Fruit fly (Drosophila melanogaster) whole organism, prepupa: Measurements from ENCODE around the gene CG9133.

ENCODE experiments used
- Blimp-1 ChIP-seq: fragments of 200-800 bp; sonication (Bioruptor generic); optimal IDR thresholded peaks from 3 replicates; lab custom pipeline; 2017; ENCODE audit warnings: missing biosample characterization, missing genetic modification characterization, mild to moderate bottlenecking, moderate library complexity, missing genetic modification reagents
- CG10631 ChIP-seq: fragments of 200-800 bp; sonication (Bioruptor generic); optimal IDR thresholded peaks from 2 replicates; lab custom pipeline; 2016; ENCODE audit warnings: missing biosample characterization, missing genetic modification characterization
- CG10669 ChIP-seq: fragments of 200-800 bp; sonication (Bioruptor generic); optimal IDR thresholded peaks from 3 replicates; lab custom pipeline; 2018; ENCODE audit warnings: missing biosample characterization, mild to moderate bottlenecking, missing genetic modification characterization, moderate library complexity
- CG11294 ChIP-seq: fragments of 200-800 bp; sonication (Bioruptor generic); IDR thresholded peaks from 2 replicates; pipeline ENCODE4 v1.3.6; 2022; ENCODE audit warnings: missing biosample characterization, missing genetic modification characterization
- CG11902 ChIP-seq: fragments of 200-800 bp; sonication (Bioruptor generic); optimal IDR thresholded peaks from 3 replicates; lab custom pipeline; 2016; ENCODE audit warnings: missing biosample characterization, missing genetic modification characterization
- CG15336 ChIP-seq: fragments of 200-800 bp; sonication (Bioruptor generic); IDR thresholded peaks from 2 replicates; pipeline ENCODE4 v1.3.6; 2022; ENCODE audit warnings: missing biosample characterization, missing genetic modification characterization
- CG1621 ChIP-seq: fragments of 200-800 bp; sonication (Bioruptor generic); optimal IDR thresholded peaks from 3 replicates; lab custom pipeline; 2018; ENCODE audit warnings: missing biosample characterization, mild to moderate bottlenecking, missing genetic modification characterization
- CG16779 ChIP-seq: fragments of 200-800 bp; sonication (Bioruptor generic); optimal IDR thresholded peaks from 3 replicates; lab custom pipeline; 2017; ENCODE audit warnings: missing biosample characterization, mild to moderate bottlenecking, missing genetic modification characterization
- CG3032 ChIP-seq: fragments of 200-800 bp; optimal IDR thresholded peaks from 2 replicates; lab custom pipeline; 2019; ENCODE audit warnings: missing biosample characterization, mild to moderate bottlenecking, missing genetic modification characterization, moderate library complexity
- CG31627 ChIP-seq: fragments of 200-800 bp; sonication (Bioruptor generic); optimal IDR thresholded peaks from 3 replicates; lab custom pipeline; 2016; ENCODE audit warnings: missing biosample characterization, missing genetic modification characterization
- CG34406 ChIP-seq: fragments of 200-800 bp; sonication (Bioruptor generic); optimal IDR thresholded peaks from 3 replicates; lab custom pipeline; 2016; ENCODE audit warnings: missing biosample characterization, missing genetic modification characterization
- CG3919 ChIP-seq: fragments of 200-800 bp; sonication (Bioruptor generic); optimal IDR thresholded peaks from 3 replicates; lab custom pipeline; 2016; ENCODE audit warnings: missing biosample characterization, missing genetic modification characterization
- CG6163 ChIP-seq: fragments of 200-800 bp; sonication (Bioruptor generic); IDR thresholded peaks from 3 replicates; pipeline ENCODE4 v1.3.6; 2022; ENCODE audit warnings: missing biosample characterization, missing genetic modification characterization
- CG6276 ChIP-seq: fragments of 200-800 bp; sonication (Bioruptor generic); optimal IDR thresholded peaks from 2 replicates; lab custom pipeline; 2017; ENCODE audit warnings: missing biosample characterization, mild to moderate bottlenecking, missing genetic modification characterization
- CG6792 ChIP-seq: fragments of 200-800 bp; sonication (Bioruptor generic); optimal IDR thresholded peaks from 3 replicates; lab custom pipeline; 2016; ENCODE audit warnings: missing biosample characterization, missing genetic modification characterization
- CG6808 ChIP-seq: fragments of 200-800 bp; sonication (Bioruptor generic); optimal IDR thresholded peaks from 3 replicates; lab custom pipeline; 2017; ENCODE audit warnings: missing biosample characterization, missing genetic modification characterization, mild to moderate bottlenecking, moderate library complexity, missing genetic modification reagents
- CG6854 ChIP-seq: fragments of 200-800 bp; sonication (Bioruptor generic); optimal IDR thresholded peaks from 2 replicates; lab custom pipeline; 2017; ENCODE audit warnings: missing biosample characterization, mild to moderate bottlenecking, missing genetic modification characterization
- CG7368 ChIP-seq: fragments of 200-800 bp; sonication (Bioruptor generic); optimal IDR thresholded peaks from 3 replicates; lab custom pipeline; 2016; ENCODE audit warnings: missing biosample characterization, missing genetic modification characterization
- CG8119 ChIP-seq: fragments of 200-800 bp; sonication (Bioruptor generic); IDR thresholded peaks from 3 replicates; pipeline ENCODE4 v1.3.6; 2022; ENCODE audit warnings: missing biosample characterization, missing genetic modification characterization
- CG8632 ChIP-seq: fragments of 200-800 bp; sonication (Bioruptor generic); optimal IDR thresholded peaks from 3 replicates; lab custom pipeline; 2016; ENCODE audit warnings: missing biosample characterization, missing genetic modification characterization
- Eip78C ChIP-seq: fragments of 200-800 bp; sonication (Bioruptor generic); peaks from one replicate; lab custom pipeline; 2016; ENCODE audit warnings: missing biosample characterization, missing genetic modification characterization
- Eip93F ChIP-seq: fragments of 200-800 bp; sonication (Bioruptor generic); optimal IDR thresholded peaks from 2 replicates; lab custom pipeline; 2016; ENCODE audit warnings: missing biosample characterization, mild to moderate bottlenecking, missing genetic modification characterization
- Ets21C ChIP-seq: fragments of 200-800 bp; sonication (Bioruptor generic); optimal IDR thresholded peaks from 3 replicates; lab custom pipeline; 2016; ENCODE audit warnings: missing biosample characterization, missing genetic modification characterization
- Hr38 ChIP-seq: sonication (Bioruptor generic); optimal IDR thresholded peaks from 2 replicates; lab custom pipeline; 2016; ENCODE audit warnings: missing biosample characterization, missing genetic modification characterization
- Hr4 ChIP-seq: fragments of 200-800 bp; sonication (Bioruptor generic); optimal IDR thresholded peaks from 3 replicates; lab custom pipeline; 2016; ENCODE audit warnings: missing biosample characterization, missing genetic modification characterization
- Met ChIP-seq: fragments of 200-800 bp; sonication (Bioruptor generic); optimal IDR thresholded peaks from 3 replicates; lab custom pipeline; 2016; ENCODE audit warnings: missing biosample characterization, missing genetic modification characterization
- Sox102F ChIP-seq: fragments of 200-800 bp; sonication (Bioruptor generic); optimal IDR thresholded peaks from 2 replicates; lab custom pipeline; 2016; ENCODE audit warnings: missing biosample characterization, mild to moderate bottlenecking, missing genetic modification characterization
- Sox14 ChIP-seq: fragments of 200-800 bp; sonication (Bioruptor generic); optimal IDR thresholded peaks from 3 replicates; lab custom pipeline; 2016; ENCODE audit warnings: missing biosample characterization, missing genetic modification characterization
- Sox15 ChIP-seq: fragments of 200-800 bp; sonication (Bioruptor generic); optimal IDR thresholded peaks from 3 replicates; lab custom pipeline; 2016; ENCODE audit warnings: missing biosample characterization, missing genetic modification characterization
- acj6 ChIP-seq: fragments of 200-800 bp; sonication (Bioruptor generic); optimal IDR thresholded peaks from 3 replicates; lab custom pipeline; 2016; ENCODE audit warnings: missing biosample characterization, missing genetic modification characterization
- cyc ChIP-seq: fragments of 200-800 bp; sonication (Bioruptor generic); optimal IDR thresholded peaks from 3 replicates; lab custom pipeline; 2016; ENCODE audit warnings: missing biosample characterization, missing genetic modification characterization
- dac ChIP-seq: fragments of 200-800 bp; sonication (Bioruptor generic); optimal IDR thresholded peaks from 2 replicates; lab custom pipeline; 2017; ENCODE audit warnings: missing biosample characterization, mild to moderate bottlenecking, missing genetic modification characterization
- eg ChIP-seq: fragments of 200-800 bp; sonication (Bioruptor generic); IDR thresholded peaks from 3 replicates; pipeline ENCODE4 v1.3.6; 2022; ENCODE audit warnings: missing biosample characterization, missing genetic modification characterization
- esn ChIP-seq: fragments of 200-800 bp; sonication (Bioruptor generic); optimal IDR thresholded peaks from 2 replicates; lab custom pipeline; 2016; ENCODE audit warnings: missing biosample characterization, mild to moderate bottlenecking, missing genetic modification characterization, moderate library complexity
- fd59A ChIP-seq: fragments of 200-800 bp; sonication (Bioruptor generic); optimal IDR thresholded peaks from 2 replicates; lab custom pipeline; 2017; ENCODE audit warnings: missing biosample characterization, mild to moderate bottlenecking, missing genetic modification characterization, missing genetic modification reagents
- fkh ChIP-seq: fragments of 200-800 bp; sonication (Bioruptor generic); optimal IDR thresholded peaks from 3 replicates; lab custom pipeline; 2017; ENCODE audit warnings: missing biosample characterization, mild to moderate bottlenecking, missing genetic modification characterization, moderate library complexity
- lz ChIP-seq: fragments of 200-800 bp; sonication (Bioruptor generic); optimal IDR thresholded peaks from 3 replicates; lab custom pipeline; 2016; ENCODE audit warnings: missing biosample characterization, missing genetic modification characterization
- pdm3 ChIP-seq: fragments of 200-800 bp; sonication (Bioruptor generic); optimal IDR thresholded peaks from 3 replicates; lab custom pipeline; 2016; ENCODE audit warnings: missing biosample characterization, missing genetic modification characterization
- spab ChIP-seq: fragments of 200-800 bp; sonication (Bioruptor generic); optimal IDR thresholded peaks from 2 replicates; lab custom pipeline; 2017; ENCODE audit warnings: missing biosample characterization, mild to moderate bottlenecking, missing genetic modification characterization, missing genetic modification reagents
- ss ChIP-seq, 2 experiments: fragments of 200-800 bp; sonication (Bioruptor generic); optimal IDR thresholded peaks; 2 replicates in 1 of 2; 3 replicates in 1 of 2; lab custom pipeline; 2017 to 2018; ENCODE audit warnings: mild to moderate bottlenecking in 2 of 2, missing biosample characterization in 2 of 2, missing genetic modification characterization in 2 of 2, moderate library complexity in 1 of 2
- svp ChIP-seq: fragments of 200-800 bp; sonication (Bioruptor generic); peaks from one replicate; lab custom pipeline; 2016; ENCODE audit warnings: missing biosample characterization, missing genetic modification characterization
- topi ChIP-seq: fragments of 200-800 bp; sonication (Bioruptor generic); optimal IDR thresholded peaks from 3 replicates; lab custom pipeline; 2016; ENCODE audit warnings: missing biosample characterization, missing genetic modification characterization
- vri ChIP-seq: fragments of 200-800 bp; sonication (Bioruptor generic); optimal IDR thresholded peaks from 3 replicates; lab custom pipeline; 2016; ENCODE audit warnings: missing biosample characterization, mild to moderate bottlenecking, missing genetic modification characterization

Gene CG9133

DNA sequence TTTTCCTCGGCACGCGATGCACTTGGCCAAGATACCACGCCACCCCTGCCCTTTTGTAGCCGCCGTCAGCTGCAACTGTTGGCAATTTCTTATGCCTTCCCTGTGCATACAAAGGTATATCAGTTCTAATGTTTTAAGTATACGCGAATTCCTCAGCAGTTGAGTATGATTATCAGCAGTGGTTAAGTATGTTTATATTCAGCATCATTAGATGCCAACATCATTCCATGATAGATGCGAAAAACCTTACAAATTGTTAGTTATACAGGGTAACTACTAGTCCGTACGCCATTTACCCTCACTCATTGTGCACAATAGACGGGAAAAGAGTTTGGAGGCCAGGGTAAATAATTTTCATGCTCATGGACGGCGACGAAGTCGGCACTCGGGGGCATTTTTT is 27.9 kb downstream of the CG9133 start (continued):
- TF ChIP-seq Sox102F (GFP tag; lab: Kevin White, UChicago) (peak; percentile 7), Hr38 (no peak), CG7368 (GFP tag; lab: Kevin White, UChicago) (no peak), svp (no peak), CG6808 (GFP tag; lab: Kevin White, UChicago) (no peak), CG11902 (no peak), vri (GFP tag; lab: Kevin White, UChicago) (no peak), CG6792 (no peak), fkh (GFP tag; lab: Kevin White, UChicago) (no peak), CG8632 (GFP tag; lab: Kevin White, UChicago) (peak; percentile 6), ss (GFP tag; optimal IDR thresholded peaks at IDR 0.05; lab: Kevin White, UChicago) (peak; percentile 3 to 15), CG3919 (no peak), Met (GFP tag; lab: Kevin White, UChicago) (peak; percentile 1), CG34406 (GFP tag; lab: Kevin White, UChicago) (peak; percentile 17), Eip93F (GFP tag; lab: Kevin White, UChicago) (no peak), pdm3 (GFP tag; lab: Kevin White, UChicago) (peak; percentile 62), Sox15 (no peak), Hr4 (peak; percentile 52), CG1621 (tag; lab: Kevin White, UChicago) (peak; percentile 8), topi (no peak), CG15336 (GFP tag; lab: Robert Waterston, UW) (peak; percentile 62), CG6163 (peak; percentile 58; the same call in 2 of the 3 replicates), Eip78C (GFP tag; lab: Kevin White, UChicago) (no peak), dac (GFP tag; lab: Kevin White, UChicago) (no peak), CG16779 (no peak), CG10669 (GFP tag; lab: Kevin White, UChicago) (no peak), esn (GFP tag; lab: Kevin White, UChicago) (no peak), Blimp-1 (GFP tag; lab: Kevin White, UChicago) (no peak), CG6854 (GFP tag; lab: Kevin White, UChicago) (no peak)

- TF ChIP-seq fd59A (GFP tag; lab: Kevin White, UChicago) (no peak), spab (GFP tag; lab: Kevin White, UChicago) (no peak), Eip93F (GFP tag; lab: Kevin White, UChicago) (no peak), Ets21C (GFP tag; lab: Kevin White, UChicago) (no peak), CG15336 (GFP tag; lab: Robert Waterston, UW) (no peak), Hr38 (no peak), CG31627 (GFP tag; lab: Kevin White, UChicago) (no peak), pdm3 (GFP tag; lab: Kevin White, UChicago) (no peak), Sox14 (GFP tag; lab: Kevin White, UChicago) (no peak), CG3032 (no peak), Sox15 (no peak), CG10631 (GFP tag; lab: Kevin White, UChicago) (no peak), acj6 (GFP tag; lab: Kevin White, UChicago) (no peak), CG6276 (no peak), CG8119 (GFP tag; lab: Robert Waterston, UW) (no peak), cyc (GFP tag; lab: Kevin White, UChicago) (no peak), CG11294 (GFP tag; lab: Robert Waterston, UW) (no peak), eg (GFP tag; lab: Robert Waterston, UW) (no peak), lz (GFP tag; lab: Kevin White, UChicago) (no peak)
- TF ChIP-seq, all 60 proteins: peak for 0
These were observed 29.2 kb downstream of the CG9133 start for dm6 chr3L:1280890-1281622.
